Worm (Caenorhabditis elegans): Measurements from ENCODE around the gene dohh-1.
A peak's percentile ranks its signal among the peaks of the same experiment; 100 is the strongest.

dohh-1 gene

ce11 chrII:10607238-10607961, 27.6 kb downstream of the dohh-1 start, which contains the start of gene ccm-3:
Gene ccm-3 (minus strand): TSS chrII:10607275.
- peak; percentile 21 for TF ChIP-seq nfya-1 (tag; optimal IDR thresholded peaks at IDR 0.05)
- no peak for TF ChIP-seq hlh-8 (tag; optimal IDR thresholded peaks at IDR 0.05)

- no peak for TF ChIP-seq K02D7.2 (tag; optimal IDR thresholded peaks at IDR 0.05)
- no peak for TF ChIP-seq ceh-2 (tag; optimal IDR thresholded peaks at IDR 0.05)
- TF ChIP-seq lin-11 (tag; optimal IDR thresholded peaks at IDR 0.05) = no peak
- TF ChIP-seq syd-9 (tag; optimal IDR thresholded peaks at IDR 0.05) = no peak
- no peak for TF ChIP-seq zip-5 (tag; optimal IDR thresholded peaks at IDR 0.05)
- TF ChIP-seq gmeb-2 (tag; optimal IDR thresholded peaks at IDR 0.05) = no peak
- no peak for TF ChIP-seq dmd-4 (tag; optimal IDR thresholded peaks at IDR 0.05; ENCODE audit: borderline replicate concordance)
Observed at ce11 chrII:10608821-10609220, 29.1 kb downstream of the dohh-1 start.

ce11 chrII:10612743-10613142, 33.0 kb downstream of the dohh-1 start, which contains the start of gene C14A4.12:
Gene C14A4.12 (plus strand): TSS chrII:10613043.
- no peak for TF ChIP-seq unc-3 (GFP tag; conservative IDR thresholded peaks at IDR 0.05)
- no peak for TF ChIP-seq unc-3 (tag; optimal IDR thresholded peaks at IDR 0.05)
- no peak for TF ChIP-seq lim-6 (tag; optimal IDR thresholded peaks at IDR 0.05)
- no peak for TF ChIP-seq ceh-6 (GFP tag; optimal IDR thresholded peaks at IDR 0.05)
- TF ChIP-seq C08G9.2 (tag; optimal IDR thresholded peaks at IDR 0.05) = no peak
- TF ChIP-seq elt-4 (tag; optimal IDR thresholded peaks at IDR 0.05) = no peak
- no peak for TF ChIP-seq nhr-11 (tag; optimal IDR thresholded peaks at IDR 0.05)
- TF ChIP-seq pag-3 (tag; optimal IDR thresholded peaks at IDR 0.05; ENCODE audit: borderline replicate concordance) = no peak
- no peak for TF ChIP-seq ceh-24 (tag; optimal IDR thresholded peaks at IDR 0.05)
- no peak for TF ChIP-seq ahr-1 (tag; optimal IDR thresholded peaks at IDR 0.05)
- no peak for TF ChIP-seq fkh-6 (tag; optimal IDR thresholded peaks at IDR 0.05)
- TF ChIP-seq ceh-31 (tag; optimal IDR thresholded peaks at IDR 0.05) = no peak
- TF ChIP-seq odd-2 (tag; optimal IDR thresholded peaks at IDR 0.05) = no peak
- no peak for TF ChIP-seq dve-1 (tag; optimal IDR thresholded peaks at IDR 0.05)
- TF ChIP-seq Y22D7AL.16 (tag; optimal IDR thresholded peaks at IDR 0.05) = no peak
- TF ChIP-seq C38D4.7 (GFP tag; optimal IDR thresholded peaks at IDR 0.05) = no peak
- no peak for TF ChIP-seq ttx-3 (tag; optimal IDR thresholded peaks at IDR 0.05)
- no peak for TF ChIP-seq T23F11.4 (GFP tag; optimal IDR thresholded peaks at IDR 0.05)

- TF ChIP-seq pqm-1 (tag; optimal IDR thresholded peaks at IDR 0.05) = no peak
- TF ChIP-seq F13H6.1 (tag; optimal IDR thresholded peaks at IDR 0.05) = no peak
- TF ChIP-seq hlh-13 (GFP tag; optimal IDR thresholded peaks at IDR 0.05) = no peak
- no peak for TF ChIP-seq ceh-24 (tag; optimal IDR thresholded peaks at IDR 0.05)
- TF ChIP-seq nfya-1 (tag; optimal IDR thresholded peaks at IDR 0.05) = no peak
- no peak for TF ChIP-seq ttx-3 (tag; optimal IDR thresholded peaks at IDR 0.05)
- no peak for TF ChIP-seq unc-86 (tag; optimal IDR thresholded peaks at IDR 0.05)
- TF ChIP-seq unc-42 (tag; optimal IDR thresholded peaks at IDR 0.05) = no peak
- no peak for TF ChIP-seq syd-9 (tag; optimal IDR thresholded peaks at IDR 0.05)
- TF ChIP-seq C38D4.7 (GFP tag; optimal IDR thresholded peaks at IDR 0.05) = no peak
- TF ChIP-seq elt-2 (tag; optimal IDR thresholded peaks at IDR 0.05) = no peak
Observed at ce11 chrII:10618157-10618556, 38.4 kb downstream of the dohh-1 start, which contains the start of gene C14A4.13. Gene C14A4.13 (plus strand): TSS chrII:10618457.

ce11 chrII:10621965-10622364, 42.2 kb downstream of the dohh-1 start, which contains the start of gene cutl-9:
Gene cutl-9 (plus strand): TSS chrII:10622265.
- TF ChIP-seq tbx-7 (tag; optimal IDR thresholded peaks at IDR 0.05) (no peak), unc-42 (tag; optimal IDR thresholded peaks at IDR 0.05) (no peak), pha-4 (tag; optimal IDR thresholded peaks at IDR 0.05) (no peak), T23F11.4 (GFP tag; optimal IDR thresholded peaks at IDR 0.05) (no peak), dve-1 (tag; optimal IDR thresholded peaks at IDR 0.05) (no peak), sox-2 (GFP tag; IDR thresholded peaks at IDR 0.05) (no peak), nhr-11 (tag; optimal IDR thresholded peaks at IDR 0.05) (no peak), syd-9 (tag; optimal IDR thresholded peaks at IDR 0.05) (no peak), ceh-24 (tag; optimal IDR thresholded peaks at IDR 0.05) (no peak), pag-3 (tag; optimal IDR thresholded peaks at IDR 0.05; ENCODE audit: borderline replicate concordance) (no peak), hlh-6 (tag; optimal IDR thresholded peaks at IDR 0.05) (no peak), eyg-1 (tag; optimal IDR thresholded peaks at IDR 0.05) (no peak), fax-1 (tag; optimal IDR thresholded peaks at IDR 0.05) (no peak)

Data from whole organism, late embryonic.